Fruit fly (Drosophila melanogaster): ENCODE data around the gene CG17378.

DNA sequence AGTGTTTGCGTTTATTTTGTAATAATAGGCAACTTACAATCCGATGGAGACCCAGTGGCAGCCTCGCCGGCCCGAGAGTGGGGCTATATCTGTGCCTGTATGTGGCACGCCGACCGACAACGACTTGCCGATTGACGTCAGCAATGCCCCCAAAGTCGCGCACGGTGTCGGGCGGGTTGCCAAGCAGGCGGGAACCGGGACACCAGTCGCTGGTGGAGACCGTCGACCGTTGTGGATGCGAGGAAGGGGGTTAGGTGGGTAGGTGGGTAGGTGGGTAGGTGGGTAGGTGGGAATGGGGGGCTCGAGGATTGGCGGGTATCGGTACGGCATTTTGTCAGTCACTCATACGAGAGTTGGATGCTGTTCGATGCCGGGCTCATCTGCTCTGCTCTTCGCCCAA is 22.8 kb upstream of the CG17378 start:
- no peak for TF ChIP-seq Fer2 (tag; optimal IDR thresholded peaks at IDR 0.05)
- no peak for TF ChIP-seq org-1 (GFP tag; optimal IDR thresholded peaks at IDR 0.05)
